Fruit fly (Drosophila melanogaster): ENCODE measurements around the gene CCHa2.
A peak's percentile ranks its signal among the peaks of the same experiment; 100 is the strongest.

The CCHa2 gene

DNA sequence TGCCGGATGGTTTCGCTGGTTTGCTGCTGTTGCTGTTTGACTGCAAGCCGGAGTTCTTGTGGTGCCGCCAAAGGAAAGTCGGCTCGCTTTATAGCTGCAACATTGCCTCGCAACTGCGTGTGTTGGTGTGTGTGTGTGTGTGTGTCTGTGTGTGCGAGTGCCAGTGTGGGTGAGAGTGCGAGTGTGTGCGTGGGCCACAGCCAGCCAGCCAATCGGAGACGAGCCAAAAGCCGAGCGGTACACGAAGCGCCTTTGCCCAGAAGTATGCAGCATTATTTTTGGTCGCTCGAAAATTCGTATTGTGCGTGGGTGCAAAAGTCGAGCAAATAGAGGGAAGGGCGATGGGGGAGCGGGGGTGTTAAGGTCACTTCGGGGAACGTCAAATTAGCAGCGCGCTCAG lies at the start of gene CCHa2:
Gene CCHa2, minus strand, starts transcription at position 65 of the 400 bp plus-strand sequence.
- no peak for TF ChIP-seq CTCF (optimal IDR thresholded peaks at IDR 0.05)
- no peak for TF ChIP-seq CG8478 (optimal IDR thresholded peaks at IDR 0.05)

DNA sequence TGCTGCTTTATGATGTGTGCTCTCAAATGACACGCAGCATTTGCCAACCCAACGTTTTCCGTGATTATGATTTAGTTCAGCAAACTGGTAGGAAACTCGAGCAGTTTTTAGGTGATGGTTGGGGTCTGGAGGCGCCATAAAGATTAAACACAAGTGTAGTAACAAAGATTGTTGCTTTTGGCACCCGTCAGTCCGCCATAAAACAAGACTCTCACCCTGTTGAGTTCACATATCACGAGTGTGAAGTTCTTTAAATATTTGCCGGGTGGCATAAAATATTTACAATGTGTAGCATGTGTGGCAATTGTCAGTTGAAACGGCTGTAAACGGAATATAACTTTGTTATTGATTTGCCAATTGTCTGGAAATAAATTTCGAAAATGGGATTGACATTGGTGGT lies 46.7 kb upstream of the CCHa2 start:
- TF ChIP-seq CG8478 (optimal IDR thresholded peaks at IDR 0.05): no peak
- no peak for TF ChIP-seq CTCF (optimal IDR thresholded peaks at IDR 0.05)

DNA sequence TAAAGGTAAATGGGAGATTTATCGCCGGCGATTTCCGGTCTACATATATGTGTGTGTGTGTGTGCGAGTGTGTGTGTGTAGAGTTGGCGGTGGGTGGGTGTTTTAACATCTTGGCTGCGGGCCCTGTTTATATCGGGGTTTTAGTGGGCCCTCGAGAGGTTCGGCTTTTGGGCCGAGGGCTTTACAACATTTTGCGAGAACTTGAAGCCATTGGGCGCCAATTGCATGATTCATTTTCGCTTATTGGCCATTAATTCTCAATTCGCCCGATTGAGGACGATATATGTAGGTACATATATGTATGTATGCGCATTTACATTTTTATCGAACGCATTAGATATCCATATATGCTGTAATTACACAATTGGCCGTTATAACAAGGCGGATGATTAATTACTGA lies 40.8 kb upstream of the CCHa2 start:
- TF ChIP-seq CG8478 (optimal IDR thresholded peaks at IDR 0.05): no peak
- no peak for TF ChIP-seq CTCF (optimal IDR thresholded peaks at IDR 0.05)

DNA sequence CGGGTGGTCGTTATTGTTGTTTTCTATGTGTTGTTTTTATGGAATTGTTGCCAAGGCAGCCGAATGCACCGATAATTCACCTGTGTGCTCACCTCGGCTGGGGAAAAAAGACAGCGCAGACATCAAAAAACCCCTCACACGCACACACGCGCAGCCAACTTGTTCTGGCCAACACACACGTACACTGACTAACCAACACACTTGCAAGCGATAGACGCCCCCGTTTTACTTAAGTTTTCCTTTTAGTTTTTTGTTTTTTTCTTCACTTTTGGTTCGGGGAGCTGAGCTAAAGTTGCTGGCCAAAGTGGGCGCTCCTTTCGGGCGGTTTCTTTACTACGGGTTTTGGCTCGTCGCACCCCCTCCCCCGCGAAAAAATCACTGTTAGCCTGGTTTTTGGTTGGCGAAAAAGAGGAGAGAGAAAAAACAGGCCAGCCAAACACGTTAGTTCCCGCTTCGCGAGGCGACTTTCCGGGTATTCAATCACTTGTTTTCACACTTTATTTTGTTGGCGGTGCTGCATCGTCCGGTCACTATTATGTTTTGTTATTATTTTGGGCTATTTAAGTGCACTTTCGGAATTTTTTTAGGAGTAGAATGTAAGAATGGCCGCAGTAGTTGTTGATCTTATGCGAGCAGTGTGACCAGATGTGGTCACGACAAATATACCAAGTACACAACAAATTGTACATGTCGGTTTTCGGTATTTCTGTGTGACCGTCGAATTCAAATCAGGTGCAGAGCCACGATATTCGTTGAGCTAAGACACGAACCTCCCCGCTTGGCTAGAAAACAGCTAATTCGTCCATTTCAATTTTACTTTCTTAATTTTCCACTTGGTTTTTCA lies 39.5 kb upstream of the CCHa2 start, which contains the start of gene yrt:
Gene yrt, minus strand, starts transcription at position 660 of the 844 bp plus-strand sequence.
- TF ChIP-seq CTCF (optimal IDR thresholded peaks at IDR 0.05) (peak; percentile 72 to 77), CG8478 (optimal IDR thresholded peaks at IDR 0.05) (no peak)

DNA sequence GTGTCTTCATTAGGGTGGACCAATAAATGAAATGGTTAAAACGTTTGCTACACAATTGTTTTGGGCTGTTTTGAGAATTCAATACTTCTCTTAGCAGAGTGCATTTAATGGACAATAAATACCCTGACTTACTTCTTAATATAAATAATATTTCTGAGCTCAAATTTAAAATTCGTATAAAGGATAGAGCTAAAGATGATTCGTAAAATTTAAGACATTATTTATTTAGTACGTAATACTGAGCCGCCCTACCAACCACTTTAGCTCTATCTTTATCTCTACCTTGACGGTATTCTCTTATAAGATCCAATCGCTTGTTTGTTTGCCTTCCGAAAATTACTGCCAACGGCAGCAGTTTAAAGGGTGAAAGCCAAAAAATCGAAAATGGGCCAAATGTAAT lies 38.6 kb upstream of the CCHa2 start:
- TF ChIP-seq CTCF (optimal IDR thresholded peaks at IDR 0.05) (no peak), CG8478 (optimal IDR thresholded peaks at IDR 0.05) (no peak)

DNA sequence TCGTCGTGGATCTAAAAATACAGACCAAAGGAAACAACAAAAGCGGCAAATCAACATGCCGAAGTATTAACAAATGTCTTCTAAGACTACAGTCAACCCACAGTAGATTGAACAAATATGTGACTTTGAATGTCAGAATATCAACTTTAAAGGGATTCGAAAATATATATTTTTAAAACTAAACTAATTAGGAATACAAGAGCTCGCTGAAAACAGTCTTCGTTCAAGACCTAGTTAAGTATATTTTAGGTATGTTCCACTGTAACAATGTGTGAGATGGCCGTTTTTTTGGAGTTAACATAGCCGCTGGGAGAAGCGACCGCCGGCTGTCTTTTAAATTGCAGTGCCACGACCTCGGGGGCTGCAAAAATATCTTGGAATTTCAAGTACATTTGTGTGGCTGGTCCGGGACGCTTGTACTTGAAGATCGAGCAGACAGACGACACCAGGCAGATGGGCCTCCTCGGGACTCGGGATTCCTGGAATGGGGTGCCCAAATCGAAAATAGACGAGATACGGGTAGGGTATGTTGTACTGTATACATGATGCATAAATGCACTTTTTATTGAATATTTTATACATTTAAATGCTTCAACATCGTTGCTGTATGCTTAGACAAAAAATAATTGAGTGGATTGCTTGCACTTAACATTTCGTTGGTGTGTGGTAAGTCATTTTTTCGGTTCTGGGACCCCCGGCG lies 33.5 kb upstream of the CCHa2 start:
- TF ChIP-seq CTCF (optimal IDR thresholded peaks at IDR 0.05) (no peak), CG8478 (optimal IDR thresholded peaks at IDR 0.05) (no peak)

DNA sequence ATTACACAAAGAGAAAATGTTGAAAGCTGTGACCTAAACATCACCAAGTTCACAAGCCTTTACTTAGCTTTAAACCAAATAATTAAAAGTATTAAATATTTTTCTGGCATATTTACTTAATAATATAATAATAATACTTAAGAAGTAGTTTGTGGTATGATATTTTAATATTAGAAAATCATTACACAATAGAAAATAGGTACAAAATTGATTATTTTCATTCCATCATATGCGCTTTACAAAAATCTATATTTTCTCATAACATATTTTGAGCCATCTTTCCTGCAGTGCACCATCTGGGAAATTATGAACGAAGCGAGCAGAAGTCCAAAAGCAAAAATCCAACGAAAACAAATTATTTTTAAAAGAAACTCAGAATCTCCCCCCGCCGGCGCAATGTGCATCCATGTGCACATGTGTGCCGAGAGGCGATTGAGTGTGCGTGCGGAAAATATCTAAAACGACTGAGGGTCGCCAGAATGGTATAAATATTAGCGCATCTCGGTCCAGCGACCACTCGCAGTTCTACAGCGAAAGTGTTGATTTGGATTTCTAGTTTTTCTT lies 30.6 kb upstream of the CCHa2 start, which contains the start of gene Act87E:
Gene Act87E, plus strand, starts transcription at position 514 of the 564 bp plus-strand sequence.
- TF ChIP-seq CTCF (optimal IDR thresholded peaks at IDR 0.05): no peak
- no peak for TF ChIP-seq CG8478 (optimal IDR thresholded peaks at IDR 0.05)

DNA sequence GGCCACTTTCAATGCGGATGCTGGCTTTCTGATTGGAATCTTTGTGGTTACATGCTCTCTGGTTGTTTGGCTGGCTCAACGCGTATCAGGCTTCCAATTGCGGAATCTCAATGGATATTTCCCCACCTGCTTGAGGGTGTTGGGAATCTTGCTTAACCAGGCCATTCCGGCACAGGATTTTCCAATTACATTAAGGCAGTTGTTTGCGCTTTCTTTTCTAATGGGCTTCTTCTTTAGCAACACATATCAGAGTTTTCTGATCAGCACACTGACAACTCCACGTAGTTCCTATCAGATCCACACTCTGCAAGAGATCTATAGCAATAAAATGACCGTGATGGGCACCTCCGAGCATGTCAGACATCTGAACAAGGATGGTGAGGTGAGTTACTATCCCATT lies 27.2 kb upstream of the CCHa2 start:
- TF ChIP-seq CTCF (optimal IDR thresholded peaks at IDR 0.05) (no peak), CG8478 (optimal IDR thresholded peaks at IDR 0.05) (no peak)

DNA sequence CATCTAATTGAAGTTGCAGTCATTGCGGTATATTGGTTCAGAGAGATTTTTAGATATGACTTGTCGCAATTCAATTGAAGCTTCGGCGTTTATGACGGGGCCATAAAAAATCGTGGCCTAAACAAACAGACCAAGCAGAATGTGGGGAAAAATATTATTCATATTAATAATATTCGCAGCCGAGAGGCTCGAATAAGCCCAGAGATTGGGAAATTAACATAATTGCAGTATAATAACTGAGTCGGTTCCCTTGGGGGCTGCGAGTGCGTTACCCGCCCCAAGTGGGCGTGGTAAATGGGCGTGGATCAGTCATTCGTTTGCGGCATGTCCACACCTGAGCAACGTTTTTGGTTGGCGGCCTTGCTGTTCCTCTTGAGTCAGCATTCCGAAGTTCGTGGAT lies 25.0 kb upstream of the CCHa2 start, which contains the start of gene Ir87a:
Gene Ir87a, plus strand, starts transcription at position 301 of the 400 bp plus-strand sequence.
- TF ChIP-seq CTCF (optimal IDR thresholded peaks at IDR 0.05) (no peak), CG8478 (optimal IDR thresholded peaks at IDR 0.05) (no peak)

DNA sequence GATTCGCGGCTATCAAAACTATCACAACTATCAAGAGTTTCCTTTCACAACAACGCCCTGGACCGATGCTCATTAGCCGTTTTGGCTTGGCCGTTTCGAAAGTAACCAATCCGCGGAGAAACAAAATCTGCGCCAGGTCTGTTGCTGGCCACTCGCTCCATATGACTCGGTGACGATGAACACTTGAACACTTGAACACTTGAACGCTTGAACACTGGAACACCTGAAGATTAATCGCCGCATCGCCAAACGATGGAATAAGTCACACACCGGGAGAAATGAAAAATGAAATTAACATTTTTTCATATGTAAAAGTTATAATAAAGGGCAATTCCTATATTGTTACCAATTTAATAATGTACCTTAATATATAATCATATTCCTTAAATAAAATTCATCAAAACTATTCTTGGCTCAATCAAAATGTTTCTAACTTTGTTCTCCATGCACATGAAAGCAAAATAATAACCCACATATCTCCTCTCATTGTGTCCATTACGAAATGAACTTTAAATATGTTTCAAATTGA lies 22.1 kb upstream of the CCHa2 start:
- TF ChIP-seq CTCF (optimal IDR thresholded peaks at IDR 0.05) (no peak), CG8478 (optimal IDR thresholded peaks at IDR 0.05) (no peak)

DNA sequence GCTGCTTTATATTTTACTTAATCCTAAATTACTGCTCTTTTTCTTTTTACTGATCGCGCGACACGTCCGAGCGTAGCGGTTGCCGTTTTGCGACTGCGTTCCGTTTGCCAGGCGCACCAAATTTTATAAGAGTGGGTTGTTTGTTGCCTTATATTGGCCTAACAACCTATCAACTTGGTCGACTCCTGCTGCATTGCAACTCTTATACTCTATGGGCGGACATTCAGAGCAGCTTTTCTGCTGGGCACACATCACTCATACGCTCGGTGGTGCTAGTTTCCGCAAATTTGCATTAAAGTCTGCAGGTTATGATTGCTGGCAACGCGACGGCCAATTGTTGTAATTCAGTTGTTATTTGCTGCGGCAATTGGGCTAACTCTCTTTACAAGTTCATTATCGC lies 20.2 kb upstream of the CCHa2 start, which contains the start of gene yellow-e:
Gene yellow-e, minus strand, starts transcription at position 101 of the 400 bp plus-strand sequence.
- TF ChIP-seq CTCF (optimal IDR thresholded peaks at IDR 0.05) (no peak), CG8478 (optimal IDR thresholded peaks at IDR 0.05) (no peak)

DNA sequence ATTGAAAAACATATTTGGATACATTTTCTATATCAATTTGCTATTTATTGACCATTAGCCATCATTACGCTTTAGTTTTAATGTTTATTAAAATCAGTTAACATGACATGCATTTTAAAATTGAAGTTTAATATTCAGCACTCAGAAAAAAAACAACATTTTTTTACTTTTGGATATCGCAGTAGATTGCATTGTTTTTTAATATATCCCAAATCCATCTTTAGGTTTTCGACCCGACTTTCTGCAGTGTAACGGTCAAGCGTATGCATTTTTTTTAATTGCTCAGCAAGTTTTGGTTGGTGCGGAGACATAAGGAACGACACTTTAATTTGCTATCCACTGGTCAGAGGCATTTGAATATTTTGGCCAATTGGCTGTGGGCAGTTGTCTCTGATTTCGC lies 17.7 kb upstream of the CCHa2 start:
- no peak for TF ChIP-seq CG8478 (optimal IDR thresholded peaks at IDR 0.05)
- TF ChIP-seq CTCF (optimal IDR thresholded peaks at IDR 0.05): no peak

DNA sequence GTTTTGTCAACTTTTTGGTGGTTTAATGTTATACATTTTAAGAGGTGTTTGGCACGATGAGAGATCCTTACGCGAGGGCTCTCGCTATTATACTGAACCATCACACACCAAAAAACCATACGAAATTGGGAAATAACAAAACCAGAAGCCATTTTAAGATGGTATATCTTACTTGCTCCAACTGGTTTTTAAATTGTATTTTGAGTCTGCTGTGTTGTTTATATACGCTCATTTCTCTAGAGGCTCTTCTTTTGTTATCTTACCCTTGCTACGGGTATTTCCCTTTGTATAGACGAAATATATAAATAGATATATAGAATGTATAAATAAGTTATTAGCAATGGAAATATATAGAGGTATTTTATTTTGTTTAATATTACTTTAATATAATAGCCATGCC lies 11.9 kb upstream of the CCHa2 start, which contains the start of gene yellow-e2:
Gene yellow-e2, minus strand, starts transcription at position 101 of the 400 bp plus-strand sequence.
- TF ChIP-seq CG8478 (optimal IDR thresholded peaks at IDR 0.05) (no peak), CTCF (optimal IDR thresholded peaks at IDR 0.05) (no peak)

DNA sequence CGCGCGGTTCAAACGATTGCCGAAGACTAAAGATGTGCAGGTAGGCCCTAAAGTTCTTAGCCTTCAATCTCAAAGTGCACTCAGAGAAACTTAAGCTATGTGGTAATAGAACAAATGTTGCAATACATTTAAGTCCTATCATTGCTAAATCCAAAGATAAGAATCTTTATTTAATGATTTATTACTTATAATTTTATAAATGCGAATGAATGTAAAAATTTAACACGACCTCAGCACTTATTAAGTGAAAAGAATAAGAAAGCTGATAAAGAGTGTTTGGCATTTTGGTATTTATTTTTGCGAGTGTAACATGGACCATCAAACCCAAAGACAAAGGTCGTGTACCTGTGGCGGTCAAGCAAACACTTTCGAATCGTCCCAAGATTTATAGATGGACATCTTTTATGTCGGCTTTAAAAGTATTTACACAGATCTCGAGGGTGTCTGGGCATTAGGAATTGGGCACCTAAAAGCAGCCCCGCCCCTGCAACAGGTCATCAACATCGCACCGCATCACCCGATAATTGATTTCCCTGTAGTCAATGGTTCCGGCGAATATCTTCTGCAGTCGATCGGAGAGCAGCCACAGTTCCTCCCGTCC lies 9.9 kb upstream of the CCHa2 start, which contains the start of gene yellow-e3:
Gene yellow-e3, minus strand, starts transcription at position 30 of the 601 bp plus-strand sequence.
- no peak for TF ChIP-seq CG8478 (optimal IDR thresholded peaks at IDR 0.05)
- TF ChIP-seq CTCF (optimal IDR thresholded peaks at IDR 0.05): no peak

Data from S2 (cell line).